Worm (Caenorhabditis elegans) whole organism, late embryonic: ENCODE data around the gene C26B9.7.
A peak's percentile ranks its signal among the peaks of the same experiment; 100 is the strongest.

Experiments used
- C08G9.2 ChIP-seq: sonication (generic microtip); optimal IDR thresholded peaks from 2 replicates; lab custom pipeline; 2016; ENCODE audit warnings: mild to moderate bottlenecking, missing genetic modification characterization, moderate library complexity, missing compliant biosample characterization
- C38D4.7 ChIP-seq: fragments of 200-800 bp; sonication (Bioruptor generic); optimal IDR thresholded peaks from 2 replicates; lab custom pipeline; 2018; ENCODE audit warnings: mild to moderate bottlenecking, missing genetic modification characterization, moderate library complexity, missing compliant biosample characterization
- Y22D7AL.16 ChIP-seq: sonication (generic microtip); optimal IDR thresholded peaks from 2 replicates; lab custom pipeline; 2016; ENCODE audit warnings: missing genetic modification characterization, missing compliant biosample characterization
- ahr-1 ChIP-seq: sonication (generic microtip); optimal IDR thresholded peaks from 2 replicates; lab custom pipeline; 2016; ENCODE audit warnings: missing genetic modification characterization, missing compliant biosample characterization
- ceh-18 ChIP-seq: sonication (generic microtip); optimal IDR thresholded peaks from 2 replicates; lab custom pipeline; 2016; ENCODE audit warnings: missing genetic modification characterization, missing compliant biosample characterization
- ceh-19 ChIP-seq: fragments of 200-800 bp; sonication (Bioruptor generic); optimal IDR thresholded peaks from 2 replicates; lab custom pipeline; 2018; ENCODE audit warnings: mild to moderate bottlenecking, missing genetic modification characterization, missing compliant biosample characterization
- ceh-22 ChIP-seq: sonication (generic microtip); optimal IDR thresholded peaks from 2 replicates; lab custom pipeline; 2017; ENCODE audit warnings: missing biosample characterization, missing genetic modification characterization
- ceh-30 ChIP-seq: fragments of 150-350 bp; optimal IDR thresholded peaks from 2 replicates; lab custom pipeline; 2014; ENCODE audit warnings: missing biosample characterization, missing genetic modification characterization
- ceh-31 ChIP-seq: sonication (generic microtip); optimal IDR thresholded peaks from 2 replicates; lab custom pipeline; 2016; ENCODE audit warnings: missing genetic modification characterization, missing compliant biosample characterization
- ceh-34 ChIP-seq: sonication (generic microtip); optimal IDR thresholded peaks from 2 replicates; lab custom pipeline; 2016; ENCODE audit warnings: mild to moderate bottlenecking, missing genetic modification characterization, missing compliant biosample characterization
- ceh-45 ChIP-seq: fragments of 200-800 bp; sonication (Bioruptor generic); IDR thresholded peaks from 2 replicates; pipeline ENCODE4 v1.3.6; 2022; ENCODE audit warnings: missing genetic modification reagents, missing genetic modification characterization, missing compliant biosample characterization
- ceh-48 ChIP-seq: sonication (generic microtip); optimal IDR thresholded peaks from 2 replicates; lab custom pipeline; 2016; ENCODE audit warnings: missing genetic modification characterization, inconsistent platforms, missing compliant biosample characterization
- che-1 ChIP-seq: sonication (generic microtip); optimal IDR thresholded peaks from 2 replicates; lab custom pipeline; 2016; ENCODE audit warnings: mild to moderate bottlenecking, missing genetic modification characterization, missing compliant biosample characterization
- dve-1 ChIP-seq: sonication (generic microtip); optimal IDR thresholded peaks from 2 replicates; lab custom pipeline; 2017; ENCODE audit warnings: antibody characterized with exemption, mild to moderate bottlenecking, missing genetic modification characterization, missing compliant biosample characterization
- elt-2 ChIP-seq: sonication (generic microtip); optimal IDR thresholded peaks from 2 replicates; lab custom pipeline; 2016; ENCODE audit warnings: missing genetic modification reagents, missing genetic modification characterization, missing compliant biosample characterization
- elt-4 ChIP-seq: sonication (generic microtip); optimal IDR thresholded peaks from 2 replicates; lab custom pipeline; 2016; ENCODE audit warnings: missing genetic modification characterization, missing compliant biosample characterization
- ets-4 ChIP-seq: sonication (generic microtip); optimal IDR thresholded peaks from 2 replicates; lab custom pipeline; 2016; ENCODE audit warnings: missing genetic modification characterization, missing compliant biosample characterization
- eyg-1 ChIP-seq: sonication (generic microtip); optimal IDR thresholded peaks from 2 replicates; lab custom pipeline; 2016; ENCODE audit warnings: missing genotype, missing genetic modification characterization, missing compliant biosample characterization
- fax-1 ChIP-seq: sonication (generic microtip); optimal IDR thresholded peaks from 2 replicates; lab custom pipeline; 2016; ENCODE audit warnings: missing genotype, missing genetic modification characterization, missing compliant biosample characterization
- fkh-10 ChIP-seq: fragments of 150-350 bp; optimal IDR thresholded peaks from 2 replicates; lab custom pipeline; 2014; ENCODE audit warnings: missing biosample characterization, missing genetic modification reagents, missing genetic modification characterization
- hlh-13 ChIP-seq: fragments of 200-800 bp; sonication (Bioruptor generic); optimal IDR thresholded peaks from 2 replicates; lab custom pipeline; 2018; ENCODE audit warnings: mild to moderate bottlenecking, missing genetic modification characterization, missing compliant biosample characterization
- hlh-15 ChIP-seq: sonication (generic microtip); optimal IDR thresholded peaks from 2 replicates; lab custom pipeline; 2016; ENCODE audit warnings: missing genetic modification characterization, missing compliant biosample characterization
- hlh-30 ChIP-seq: sonication (generic microtip); optimal IDR thresholded peaks from 2 replicates; lab custom pipeline; 2017; ENCODE audit warnings: antibody characterized with exemption, missing genetic modification characterization, missing compliant biosample characterization; ENCODE audit not compliant: insufficient read depth
- hlh-6 ChIP-seq: sonication (generic microtip); optimal IDR thresholded peaks from 2 replicates; lab custom pipeline; 2016; ENCODE audit warnings: missing genotype, missing genetic modification characterization, missing compliant biosample characterization
- hlh-8 ChIP-seq: sonication (generic microtip); optimal IDR thresholded peaks from 2 replicates; lab custom pipeline; 2016; ENCODE audit warnings: missing genotype, missing genetic modification characterization, missing compliant biosample characterization
- mec-3 ChIP-seq: sonication (generic microtip); optimal IDR thresholded peaks from 2 replicates; lab custom pipeline; 2016; ENCODE audit warnings: borderline replicate concordance, missing genetic modification characterization, missing compliant biosample characterization
- nfya-1 ChIP-seq: sonication (generic microtip); optimal IDR thresholded peaks from 2 replicates; lab custom pipeline; 2017; ENCODE audit warnings: missing genetic modification characterization, mild to moderate bottlenecking, missing compliant biosample characterization, antibody characterized with exemption, moderate library complexity
- nhr-11 ChIP-seq: fragments of 150-350 bp; optimal IDR thresholded peaks from 2 replicates; lab custom pipeline; 2014; ENCODE audit warnings: missing biosample characterization, missing genetic modification characterization
- odd-2 ChIP-seq: sonication (generic microtip); optimal IDR thresholded peaks from 2 replicates; lab custom pipeline; 2017; ENCODE audit warnings: antibody characterized with exemption, mild to moderate bottlenecking, missing genetic modification characterization, missing compliant biosample characterization
- pag-3 ChIP-seq: sonication (generic microtip); optimal IDR thresholded peaks from 2 replicates; lab custom pipeline; 2016; ENCODE audit warnings: missing compliant biosample characterization, missing genetic modification characterization, borderline replicate concordance
- pat-9 ChIP-seq: fragments of 200-800 bp; sonication (Bioruptor generic); optimal IDR thresholded peaks from 2 replicates; lab custom pipeline; 2018; ENCODE audit warnings: mild to moderate bottlenecking, missing genetic modification characterization, moderate library complexity, missing compliant biosample characterization
- pax-1 ChIP-seq: fragments of 150-350 bp; optimal IDR thresholded peaks from 2 replicates; lab custom pipeline; 2014; ENCODE audit warnings: missing biosample characterization, missing genetic modification characterization
- pha-2 ChIP-seq: sonication (generic microtip); optimal IDR thresholded peaks from 2 replicates; lab custom pipeline; 2017; ENCODE audit warnings: mild to moderate bottlenecking, missing genetic modification characterization, missing compliant biosample characterization
- pha-4 ChIP-seq: fragments of 150-350 bp; optimal IDR thresholded peaks from 2 replicates; lab custom pipeline; 2018; ENCODE audit warnings: missing biosample characterization, missing genetic modification reagents, missing genetic modification characterization
- pros-1 ChIP-seq: fragments of 150-350 bp; optimal IDR thresholded peaks from 2 replicates; lab custom pipeline; 2014; ENCODE audit warnings: missing biosample characterization, missing genetic modification reagents, missing genetic modification characterization
- ref-2 ChIP-seq: sonication (generic microtip); optimal IDR thresholded peaks from 2 replicates; lab custom pipeline; 2016; ENCODE audit warnings: missing genetic modification characterization, missing compliant biosample characterization
- rnt-1 ChIP-seq: sonication (generic microtip); optimal IDR thresholded peaks from 2 replicates; lab custom pipeline; 2016; ENCODE audit warnings: missing genetic modification characterization, missing compliant biosample characterization
- sdc-2 ChIP-seq: sonication (generic microtip); optimal IDR thresholded peaks from 2 replicates; lab custom pipeline; 2016; ENCODE audit warnings: missing genotype, missing genetic modification characterization, missing compliant biosample characterization
- sox-2 ChIP-seq: fragments of 200-800 bp; sonication (Bioruptor generic); IDR thresholded peaks from 2 replicates; pipeline ENCODE4 v1.3.6; 2022; ENCODE audit warnings: missing genetic modification reagents, missing genetic modification characterization, missing compliant biosample characterization
- tbx-2 ChIP-seq: sonication (generic microtip); optimal IDR thresholded peaks from 2 replicates; lab custom pipeline; 2016; ENCODE audit warnings: missing genetic modification characterization, missing compliant biosample characterization
- tbx-7 ChIP-seq: sonication (generic microtip); optimal IDR thresholded peaks from 2 replicates; lab custom pipeline; 2016; ENCODE audit warnings: missing genotype, missing genetic modification characterization, missing compliant biosample characterization
- ttx-3 ChIP-seq: sonication (generic microtip); optimal IDR thresholded peaks from 2 replicates; lab custom pipeline; 2016; ENCODE audit warnings: missing genetic modification reagents, missing genetic modification characterization, missing compliant biosample characterization
- unc-55 ChIP-seq: sonication (generic microtip); optimal IDR thresholded peaks from 2 replicates; lab custom pipeline; 2017; ENCODE audit warnings: missing biosample characterization, missing genetic modification reagents, missing genetic modification characterization
- unc-86 ChIP-seq: sonication (generic microtip); optimal IDR thresholded peaks from 2 replicates; lab custom pipeline; 2016; ENCODE audit warnings: missing genetic modification characterization, missing compliant biosample characterization
- zip-5 ChIP-seq: sonication (generic microtip); optimal IDR thresholded peaks from 2 replicates; lab custom pipeline; 2016; ENCODE audit warnings: missing genetic modification characterization, missing compliant biosample characterization
- ztf-16 ChIP-seq: sonication (generic microtip); optimal IDR thresholded peaks from 2 replicates; lab custom pipeline; 2017; ENCODE audit warnings: missing genetic modification characterization, missing compliant biosample characterization

The C26B9.7 gene

DNA sequence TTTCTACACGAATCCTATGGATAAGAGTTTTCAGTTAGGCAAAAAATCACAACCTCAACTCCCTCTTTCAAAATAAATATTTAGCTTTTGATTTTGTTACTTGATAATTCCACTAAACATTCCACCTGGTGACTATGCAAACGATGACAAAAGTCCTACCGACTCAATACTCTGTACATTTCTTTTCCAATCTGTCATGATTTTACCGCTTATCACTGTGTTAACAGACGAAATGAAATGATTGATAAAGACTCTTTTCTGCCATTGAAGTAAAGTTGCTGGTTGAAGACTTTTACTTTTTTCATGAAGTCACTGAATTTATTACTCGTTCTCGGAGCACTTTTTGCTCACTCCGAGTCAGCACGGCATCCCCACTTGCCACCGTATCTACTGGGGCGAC is 12.9 kb upstream of the C26B9.7 start, which contains the start of gene C26B9.5:
Gene C26B9.5 (plus strand): TSS at position 244 of the 400 bp plus-strand sequence.
- TF ChIP-seq Y22D7AL.16 (tag; lab: Kevin White, UChicago) (no peak), mec-3 (no peak), hlh-6 (tag; lab: Kevin White, UChicago) (no peak), ttx-3 (tag; lab: Kevin White, UChicago) (no peak), tbx-7 (tag; lab: Kevin White, UChicago) (no peak), sox-2 (GFP tag; lab: Robert Waterston, UW) (no peak), sdc-2 (tag; lab: Kevin White, UChicago) (no peak), eyg-1 (tag; lab: Kevin White, UChicago) (no peak)

DNA sequence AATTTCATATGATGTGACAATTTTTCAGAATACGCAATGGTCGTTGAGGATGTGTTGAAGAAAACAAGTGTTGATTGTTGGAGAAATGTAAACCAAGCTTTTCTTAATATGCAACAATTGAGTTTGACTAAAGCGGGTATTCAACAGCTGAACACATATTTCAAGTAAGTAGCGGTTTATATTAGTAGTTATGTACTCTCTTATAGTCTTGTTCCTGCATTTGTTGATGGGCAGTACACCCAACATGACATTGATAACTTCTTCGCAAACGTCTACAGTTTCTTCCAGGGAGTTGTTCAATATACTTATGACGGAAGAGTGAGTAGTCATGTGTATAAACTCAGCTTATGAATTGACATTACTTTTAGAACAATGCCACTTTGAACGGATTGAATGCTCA is 11.3 kb upstream of the C26B9.7 start:
- TF ChIP-seq pag-3 (tag; lab: Kevin White, UChicago) (no peak), zip-5 (tag; lab: Kevin White, UChicago) (no peak), ceh-48 (tag; lab: Kevin White, UChicago) (no peak), tbx-7 (tag; lab: Kevin White, UChicago) (no peak), hlh-13 (GFP tag; lab: Kevin White, UChicago) (no peak), ahr-1 (no peak), fax-1 (tag; lab: Kevin White, UChicago) (no peak), pha-4 (tag; lab: Kevin White, UChicago) (no peak), ref-2 (tag; lab: Kevin White, UChicago) (no peak), sdc-2 (tag; lab: Kevin White, UChicago) (no peak), sox-2 (GFP tag; lab: Robert Waterston, UW) (no peak), ceh-19 (GFP tag; lab: Kevin White, UChicago) (no peak), ceh-18 (tag; lab: Kevin White, UChicago) (no peak), C38D4.7 (no peak), ets-4 (no peak)

DNA sequence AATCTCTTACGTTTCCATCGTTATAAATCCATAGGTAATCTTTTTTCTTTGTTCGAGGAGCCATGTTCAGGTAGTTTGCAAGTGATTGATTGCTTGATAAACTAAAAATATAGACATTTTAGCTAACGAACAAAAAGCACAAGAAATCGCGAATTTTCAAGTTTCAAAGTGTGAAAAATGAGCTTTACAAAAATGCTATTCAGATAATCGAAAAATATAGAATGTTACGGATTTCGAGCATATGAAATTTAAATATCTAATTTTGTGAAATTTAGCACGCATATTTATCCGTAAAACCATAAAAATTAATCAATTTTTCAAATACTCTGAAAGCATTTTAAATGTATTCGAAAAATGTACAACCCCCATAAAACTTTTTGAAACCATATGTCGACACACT is 6.7 kb upstream of the C26B9.7 start, which contains the start of gene C26B9.6:
Gene C26B9.6 (minus strand): TSS at position 101 of the 400 bp plus-strand sequence.
- no peak for TF ChIP-seq hlh-13 (GFP tag; lab: Kevin White, UChicago)
- no peak for TF ChIP-seq pax-1 (tag; lab: Kevin White, UChicago)
- TF ChIP-seq ceh-22 (tag; lab: Kevin White, UChicago): no peak
- TF ChIP-seq fkh-10 (GFP tag; lab: Kevin White, UChicago): no peak
- no peak for TF ChIP-seq pat-9
- TF ChIP-seq C38D4.7: no peak
- TF ChIP-seq ceh-31 (tag; lab: Kevin White, UChicago): no peak
- no peak for TF ChIP-seq tbx-7 (tag; lab: Kevin White, UChicago)

ce11 chrX:5336498-5336897 is 5.6 kb upstream of the C26B9.7 start:
- TF ChIP-seq odd-2 (tag; lab: Kevin White, UChicago) (no peak), hlh-6 (tag; lab: Kevin White, UChicago) (no peak), ceh-34 (tag; lab: Kevin White, UChicago) (peak; percentile 68), unc-86 (peak; percentile 38), sdc-2 (tag; lab: Kevin White, UChicago) (peak; percentile 53), ceh-45 (GFP tag; lab: Robert Waterston, UW) (no peak), ets-4 (peak; percentile 36), ceh-30 (peak; percentile 69), unc-55 (GFP tag; lab: Kevin White, UChicago) (peak; percentile 60), Y22D7AL.16 (tag; lab: Kevin White, UChicago) (no peak), zip-5 (tag; lab: Kevin White, UChicago) (no peak), elt-4 (no peak), pros-1 (tag; lab: Kevin White, UChicago) (peak; percentile 75), tbx-2 (tag; lab: Kevin White, UChicago) (peak; percentile 77), elt-2 (peak; percentile 71), hlh-15 (tag; lab: Kevin White, UChicago) (no peak), pha-2 (peak; percentile 32), hlh-13 (GFP tag; lab: Kevin White, UChicago) (no peak), dve-1 (tag; lab: Kevin White, UChicago) (peak; percentile 27), hlh-30 (tag; lab: Kevin White, UChicago) (peak; percentile 91), ceh-18 (tag; lab: Kevin White, UChicago) (peak; percentile 38), nfya-1 (tag; lab: Kevin White, UChicago) (peak; percentile 74), che-1 (tag; lab: Kevin White, UChicago) (peak; percentile 27), hlh-8 (tag; lab: Kevin White, UChicago) (peak; percentile 1), nhr-11 (tag; lab: Kevin White, UChicago) (no peak), rnt-1 (tag; lab: Kevin White, UChicago) (peak; percentile 81), ztf-16 (tag; lab: Kevin White, UChicago) (no peak), C08G9.2 (tag; lab: Kevin White, UChicago) (peak; percentile 12)
